Fruit fly (Drosophila melanogaster) whole organism, adult: ENCODE data around the gene CG1273.
A peak's percentile ranks its signal among the peaks of the same experiment; 100 is the strongest.

Experiments
- CG11617 ChIP-seq: fragments of 200-800 bp; sonication (Bioruptor generic); optimal IDR thresholded peaks from 2 replicates; lab custom pipeline; 2017; ENCODE audit warnings: mild to moderate bottlenecking, missing biosample characterization, missing genetic modification reagents, missing genetic modification characterization
- CG12768 ChIP-seq: fragments of 200-800 bp; sonication (Bioruptor generic); optimal IDR thresholded peaks from 2 replicates; lab custom pipeline; 2017; ENCODE audit warnings: missing biosample characterization, missing genetic modification characterization, mild to moderate bottlenecking, moderate library complexity, missing genetic modification reagents
- CG14711 ChIP-seq: fragments of 200-800 bp; sonication (Bioruptor generic); optimal IDR thresholded peaks from 2 replicates; lab custom pipeline; 2018; ENCODE audit warnings: missing biosample characterization, mild to moderate bottlenecking, missing genetic modification characterization, moderate library complexity
- CG1620 ChIP-seq: fragments of 200-800 bp; sonication (Bioruptor generic); optimal IDR thresholded peaks from 2 replicates; lab custom pipeline; 2016; ENCODE audit warnings: missing biosample characterization, missing genetic modification characterization
- CG33017 ChIP-seq: fragments of 200-800 bp; sonication (Bioruptor generic); optimal IDR thresholded peaks from 2 replicates; lab custom pipeline; 2018; ENCODE audit warnings: missing biosample characterization, mild to moderate bottlenecking, missing genetic modification characterization, moderate library complexity
- CG5204 ChIP-seq: fragments of 200-800 bp; sonication (Bioruptor generic); optimal IDR thresholded peaks from 2 replicates; lab custom pipeline; 2016; ENCODE audit warnings: missing biosample characterization, missing genetic modification characterization
- CG7045 ChIP-seq: fragments of 200-800 bp; sonication (Bioruptor generic); optimal IDR thresholded peaks from 2 replicates; lab custom pipeline; 2017; ENCODE audit warnings: missing biosample characterization, mild to moderate bottlenecking, missing genetic modification characterization
- CG7101 ChIP-seq: fragments of 200-800 bp; sonication (Bioruptor generic); optimal IDR thresholded peaks from 2 replicates; lab custom pipeline; 2018; ENCODE audit warnings: missing biosample characterization, mild to moderate bottlenecking, missing genetic modification characterization, moderate library complexity
- Clk ChIP-seq: fragments of 200-800 bp; sonication (Bioruptor generic); optimal IDR thresholded peaks from 2 replicates; lab custom pipeline; 2017; ENCODE audit warnings: missing biosample characterization, missing genetic modification characterization
- Crg-1 ChIP-seq: fragments of 200-800 bp; sonication (Bioruptor generic); optimal IDR thresholded peaks from 2 replicates; lab custom pipeline; 2016; ENCODE audit warnings: missing biosample characterization, missing genetic modification characterization
- Hr96 ChIP-seq: fragments of 200-800 bp; sonication (Bioruptor generic); optimal IDR thresholded peaks from 2 replicates; lab custom pipeline; 2016; ENCODE audit warnings: missing biosample characterization, missing genetic modification characterization
- Mnt ChIP-seq: fragments of 200-800 bp; sonication (Bioruptor generic); optimal IDR thresholded peaks from 2 replicates; lab custom pipeline; 2016; ENCODE audit warnings: missing biosample characterization, mild to moderate bottlenecking, missing genetic modification characterization
- bab1 ChIP-seq: fragments of 200-800 bp; sonication (Bioruptor generic); optimal IDR thresholded peaks from 3 replicates; lab custom pipeline; 2019; ENCODE audit warnings: missing biosample characterization, mild to moderate bottlenecking, missing genetic modification characterization, moderate library complexity
- cic ChIP-seq: fragments of 200-800 bp; sonication (Bioruptor generic); optimal IDR thresholded peaks from 2 replicates; lab custom pipeline; 2017; ENCODE audit warnings: missing biosample characterization, mild to moderate bottlenecking, missing genetic modification characterization, moderate library complexity
- cnc ChIP-seq, 2 experiments: fragments of >200 bp; optimal IDR thresholded peaks; 2 replicates each; lab custom pipeline; 2017
- kay ChIP-seq: fragments of 200-800 bp; sonication (Bioruptor generic); peaks from one replicate; lab custom pipeline; 2016; ENCODE audit warnings: missing biosample characterization, missing genetic modification characterization, borderline replicate concordance
- ovo ChIP-seq: fragments of 200-800 bp; sonication (Bioruptor generic); optimal IDR thresholded peaks from 2 replicates; lab custom pipeline; 2016; ENCODE audit warnings: missing biosample characterization, missing genetic modification characterization
- pad ChIP-seq: fragments of 200-800 bp; sonication (Bioruptor generic); optimal IDR thresholded peaks from 3 replicates; lab custom pipeline; 2017; ENCODE audit warnings: missing biosample characterization, missing genetic modification characterization, mild to moderate bottlenecking, moderate library complexity, missing genetic modification reagents
- tj ChIP-seq: fragments of 200-800 bp; sonication (Bioruptor generic); optimal IDR thresholded peaks from 3 replicates; lab custom pipeline; 2017; ENCODE audit warnings: missing biosample characterization, mild to moderate bottlenecking, missing genetic modification characterization, moderate library complexity
- toe ChIP-seq: fragments of 200-800 bp; sonication (Bioruptor generic); optimal IDR thresholded peaks from 2 replicates; lab custom pipeline; 2016; ENCODE audit warnings: missing biosample characterization, missing genetic modification characterization

Gene CG1273

dm6 chr3L:4238195-4238594 is 25.3 kb upstream of the CG1273 start:
- TF ChIP-seq bab1 (no peak), CG33017 (tag; lab: Kevin White, UChicago) (no peak), toe (GFP tag; lab: Kevin White, UChicago) (no peak)

dm6 chr3L:4239442-4240322 is 23.8 kb upstream of the CG1273 start, which contains the start of gene Sqor:
Gene Sqor (plus strand): TSS chr3L:4240173.
- TF ChIP-seq cic (GFP tag; lab: Kevin White, UChicago), result peak; percentile 71
- peak; percentile 92 for TF ChIP-seq CG7045 (GFP tag; lab: Kevin White, UChicago)
- TF ChIP-seq pad, result peak; percentile 82
- peak; percentile 91 for TF ChIP-seq toe (GFP tag; lab: Kevin White, UChicago)
- TF ChIP-seq ovo (GFP tag; lab: Kevin White, UChicago), result peak; percentile 77
- peak; percentile 68 for TF ChIP-seq Mnt
- no peak for TF ChIP-seq kay (GFP tag; lab: Kevin White, UChicago)
- TF ChIP-seq CG11617 (GFP tag; lab: Kevin White, UChicago), result peak; percentile 97
- peak; percentile 76 for TF ChIP-seq CG14711 (tag; lab: Kevin White, UChicago)
- TF ChIP-seq Crg-1, result peak; percentile 79
- peak; percentile 91 for TF ChIP-seq CG5204 (GFP tag; lab: Kevin White, UChicago)
- peak; percentile 78 for TF ChIP-seq CG1620 (GFP tag; lab: Kevin White, UChicago)
- TF ChIP-seq Clk, result peak; percentile 84
- peak; percentile 90 for TF ChIP-seq bab1
- no peak for TF ChIP-seq cnc (optimal IDR thresholded peaks at IDR 0.05; lab: Kevin White, UChicago)
- peak; percentile 89 for TF ChIP-seq CG33017 (tag; lab: Kevin White, UChicago)
- TF ChIP-seq tj (GFP tag; lab: Kevin White, UChicago), result peak; percentile 77
- TF ChIP-seq CG7101 (tag; lab: Kevin White, UChicago), result peak; percentile 91
- TF ChIP-seq Hr96, result peak; percentile 92
- peak; percentile 94 for TF ChIP-seq CG12768

- TF ChIP-seq Crg-1, result no peak
- TF ChIP-seq Mnt, result peak; percentile 18
- TF ChIP-seq Clk, result no peak
- no peak for TF ChIP-seq toe (GFP tag; lab: Kevin White, UChicago)
- TF ChIP-seq ovo (GFP tag; lab: Kevin White, UChicago), result no peak
- TF ChIP-seq CG14711 (tag; lab: Kevin White, UChicago), result peak; percentile 48
- TF ChIP-seq CG5204 (GFP tag; lab: Kevin White, UChicago), result no peak
- no peak for TF ChIP-seq cic (GFP tag; lab: Kevin White, UChicago)
- TF ChIP-seq kay (GFP tag; lab: Kevin White, UChicago), result no peak
- no peak for TF ChIP-seq CG7045 (GFP tag; lab: Kevin White, UChicago)
- TF ChIP-seq bab1, result peak; percentile 58
- peak; percentile 27 for TF ChIP-seq CG7101 (tag; lab: Kevin White, UChicago)
- TF ChIP-seq CG33017 (tag; lab: Kevin White, UChicago), result peak; percentile 36
These were observed 21.1 kb upstream of the CG1273 start, which contains the start of gene pav for dm6 chr3L:4242428-4242827. Gene pav (plus strand): TSS chr3L:4242734.

- TF ChIP-seq CG7045 (GFP tag; lab: Kevin White, UChicago) (no peak), cnc (optimal IDR thresholded peaks at IDR 0.05; lab: Kevin White, UChicago) (peak in 1 of 2 experiments; percentile 43), ovo (GFP tag; lab: Kevin White, UChicago) (peak; percentile 92), CG12768 (no peak), tj (GFP tag; lab: Kevin White, UChicago) (no peak), CG7101 (tag; lab: Kevin White, UChicago) (no peak)
These were observed 11.2 kb upstream of the CG1273 start for dm6 chr3L:4252121-4252861.

dm6 chr3L:4252862-4253610 is 10.5 kb upstream of the CG1273 start:
- TF ChIP-seq pad, result no peak
- TF ChIP-seq CG5204 (GFP tag; lab: Kevin White, UChicago), result no peak
- no peak for TF ChIP-seq bab1
- no peak for TF ChIP-seq Clk

dm6 chr3L:4253611-4254300 is 9.8 kb upstream of the CG1273 start:
- TF ChIP-seq pad, result peak; percentile 35
- peak; percentile 4 for TF ChIP-seq cic (GFP tag; lab: Kevin White, UChicago)
- TF ChIP-seq cnc (optimal IDR thresholded peaks at IDR 0.05; lab: Kevin White, UChicago), result no peak
- TF ChIP-seq Mnt, result peak; percentile 79
